Worm (Caenorhabditis elegans) whole organism, L2 larva: Measurements from ENCODE around the gene srh-21.

Source experiments
- R02D3.7 ChIP-seq: fragments of 150-350 bp; optimal IDR thresholded peaks from 2 replicates; lab custom pipeline; 2014; ENCODE audit warnings: missing biosample characterization, missing genetic modification characterization
- aly-2 ChIP-seq: fragments of 150-350 bp; optimal IDR thresholded peaks from 2 replicates; lab custom pipeline; 2014; ENCODE audit warnings: missing biosample characterization, missing genetic modification characterization
- ama-1 ChIP-seq: fragments of 150-350 bp; optimal IDR thresholded peaks from 2 replicates; lab custom pipeline; 2018; ENCODE audit warnings: inconsistent platforms
- ceh-16 ChIP-seq: fragments of 150-350 bp; optimal IDR thresholded peaks from 2 replicates; lab custom pipeline; 2014; ENCODE audit warnings: missing biosample characterization, missing genetic modification characterization
- ceh-82 ChIP-seq: fragments of 150-350 bp; optimal IDR thresholded peaks from 2 replicates; lab custom pipeline; 2014; ENCODE audit warnings: missing biosample characterization, missing genetic modification characterization
- elt-3 ChIP-seq: sonication (generic microtip); optimal IDR thresholded peaks from 2 replicates; lab custom pipeline; 2017; ENCODE audit warnings: missing biosample characterization, missing genetic modification characterization
- mab-5 ChIP-seq: fragments of 150-350 bp; optimal IDR thresholded peaks from 2 replicates; lab custom pipeline; 2014; ENCODE audit warnings: missing biosample characterization, missing genetic modification characterization
- nhr-23 ChIP-seq: fragments of 150-350 bp; optimal IDR thresholded peaks from 2 replicates; lab custom pipeline; 2014; ENCODE audit warnings: missing biosample characterization, missing genetic modification reagents, missing genetic modification characterization
- nhr-6 ChIP-seq: fragments of 150-350 bp; optimal IDR thresholded peaks from 2 replicates; lab custom pipeline; 2014; ENCODE audit warnings: missing biosample characterization, missing genetic modification characterization
- sem-4 ChIP-seq: fragments of 150-350 bp; optimal IDR thresholded peaks from 2 replicates; lab custom pipeline; 2014; ENCODE audit warnings: missing biosample characterization, missing genetic modification reagents, missing genetic modification characterization
- snpc-4 ChIP-seq: fragments of 150-350 bp; optimal IDR thresholded peaks from 2 replicates; lab custom pipeline; 2014; ENCODE audit warnings: missing biosample characterization, missing genetic modification characterization
- unc-39 ChIP-seq: fragments of 150-350 bp; optimal IDR thresholded peaks from 2 replicates; lab custom pipeline; 2014; ENCODE audit warnings: missing biosample characterization, missing genetic modification characterization
- ztf-4 ChIP-seq: fragments of 150-350 bp; optimal IDR thresholded peaks from 2 replicates; lab custom pipeline; 2014; ENCODE audit warnings: missing biosample characterization, missing genetic modification characterization

DNA sequence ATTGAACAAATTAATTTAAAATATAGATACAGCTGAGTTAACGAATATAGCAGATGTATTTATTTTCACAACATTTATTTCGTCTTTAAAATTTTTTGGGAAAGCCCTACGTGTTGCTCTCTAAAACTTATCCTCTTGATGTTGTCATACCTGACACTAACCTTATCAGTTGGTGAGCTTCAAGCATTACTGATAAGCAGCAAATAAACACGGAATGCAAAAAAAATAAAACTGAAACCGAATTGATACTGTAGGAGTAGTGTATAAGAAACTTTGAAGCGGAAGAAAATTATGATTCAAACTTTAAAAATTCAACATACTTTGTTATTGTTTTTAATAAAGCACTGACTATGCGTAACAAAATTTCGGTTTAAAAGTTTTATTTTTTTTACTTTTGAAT, 8.6 kb downstream of the srh-21 start:
- no peak for TF ChIP-seq R02D3.7
- no peak for TF ChIP-seq ama-1
- TF ChIP-seq nhr-6 (tag; lab: Kevin White, UChicago), result no peak
- no peak for TF ChIP-seq elt-3 (tag; lab: Kevin White, UChicago)
- no peak for TF ChIP-seq sem-4 (tag; lab: Kevin White, UChicago)
- no peak for TF ChIP-seq mab-5
- TF ChIP-seq nhr-23 (tag; lab: Kevin White, UChicago), result no peak
- TF ChIP-seq ztf-4 (tag; lab: Kevin White, UChicago), result no peak
- no peak for TF ChIP-seq ceh-82 (tag; lab: Kevin White, UChicago)
- no peak for TF ChIP-seq aly-2 (tag; lab: Kevin White, UChicago)
- TF ChIP-seq unc-39 (tag; lab: Kevin White, UChicago), result no peak
- TF ChIP-seq snpc-4 (tag; lab: Kevin White, UChicago), result no peak
- TF ChIP-seq ceh-16 (tag; lab: Kevin White, UChicago), result no peak
